Fruit fly (Drosophila melanogaster) whole organism, embryonic: ENCODE data around the gene ND-B18.

Experiments used
- CG11560 ChIP-seq: fragments of 200-800 bp; sonication (Bioruptor generic); IDR thresholded peaks from 3 replicates; pipeline ENCODE4 v1.3.6; 2022; ENCODE audit warnings: missing biosample characterization, missing genetic modification characterization
- CG13775 ChIP-seq: fragments of 200-800 bp; sonication (Bioruptor generic); optimal IDR thresholded peaks from 3 replicates; lab custom pipeline; 2017; ENCODE audit warnings: missing biosample characterization, mild to moderate bottlenecking, missing genetic modification characterization
- CG15479 ChIP-seq: fragments of 200-800 bp; sonication (Bioruptor generic); optimal IDR thresholded peaks from 3 replicates; lab custom pipeline; 2019; ENCODE audit warnings: missing biosample characterization, mild to moderate bottlenecking, missing genetic modification characterization, moderate library complexity
- CG17328 ChIP-seq: fragments of 200-800 bp; sonication (Bioruptor generic); IDR thresholded peaks from 2 replicates; pipeline ENCODE4 v1.3.6; 2022; ENCODE audit warnings: missing biosample characterization, missing genetic modification characterization
- CG31365 ChIP-seq: fragments of 200-800 bp; sonication (Bioruptor generic); optimal IDR thresholded peaks from 2 replicates; lab custom pipeline; 2018; ENCODE audit warnings: missing biosample characterization, mild to moderate bottlenecking, missing genetic modification characterization
- CG3163 ChIP-seq: fragments of 200-800 bp; sonication (Bioruptor generic); optimal IDR thresholded peaks from 3 replicates; lab custom pipeline; 2016; ENCODE audit warnings: missing biosample characterization, missing genetic modification characterization
- CG33557 ChIP-seq: fragments of 200-800 bp; sonication (Bioruptor generic); optimal IDR thresholded peaks from 2 replicates; lab custom pipeline; 2019; ENCODE audit warnings: missing biosample characterization, mild to moderate bottlenecking, missing genetic modification characterization, moderate library complexity
- CG6683 ChIP-seq: fragments of 200-800 bp; sonication (Bioruptor generic); optimal IDR thresholded peaks from 2 replicates; lab custom pipeline; 2017; ENCODE audit warnings: missing biosample characterization, mild to moderate bottlenecking, missing genetic modification characterization, missing genetic modification reagents
- CG6854 ChIP-seq: fragments of 200-800 bp; sonication (Bioruptor generic); optimal IDR thresholded peaks from 3 replicates; lab custom pipeline; 2017; ENCODE audit warnings: missing biosample characterization, mild to moderate bottlenecking, missing genetic modification characterization
- CG8924 ChIP-seq: fragments of 200-800 bp; optimal IDR thresholded peaks from 3 replicates; lab custom pipeline; 2019; ENCODE audit warnings: missing biosample characterization, mild to moderate bottlenecking, missing genetic modification characterization, moderate library complexity
- CG8944 ChIP-seq: fragments of 200-800 bp; sonication (Bioruptor generic); optimal IDR thresholded peaks from 3 replicates; lab custom pipeline; 2016; ENCODE audit warnings: missing biosample characterization, missing genetic modification characterization
- CG9797 ChIP-seq: fragments of 200-800 bp; sonication (Bioruptor generic); optimal IDR thresholded peaks from 3 replicates; lab custom pipeline; 2018; ENCODE audit warnings: missing biosample characterization, mild to moderate bottlenecking, missing genetic modification characterization
- Camta ChIP-seq: fragments of 200-800 bp; sonication (Bioruptor generic); optimal IDR thresholded peaks from 2 replicates; lab custom pipeline; 2016; ENCODE audit warnings: missing biosample characterization, missing genetic modification characterization
- Dbx ChIP-seq: fragments of 200-800 bp; sonication (Bioruptor generic); IDR thresholded peaks from 3 replicates; pipeline ENCODE4 v1.3.6; 2022; ENCODE audit warnings: missing biosample characterization, missing genetic modification characterization
- Dp ChIP-seq: fragments of 200-800 bp; sonication (Bioruptor generic); optimal IDR thresholded peaks from 2 replicates; lab custom pipeline; 2018; ENCODE audit warnings: missing biosample characterization, mild to moderate bottlenecking, missing genetic modification characterization, moderate library complexity
- H2.0 ChIP-seq: fragments of 200-800 bp; sonication (Bioruptor generic); IDR thresholded peaks from 2 replicates; pipeline ENCODE4 v1.3.6; 2022; ENCODE audit warnings: missing biosample characterization, missing genetic modification characterization
- Hand ChIP-seq: fragments of 200-800 bp; sonication (Bioruptor generic); optimal IDR thresholded peaks from 2 replicates; lab custom pipeline; 2017; ENCODE audit warnings: mild to moderate bottlenecking, missing biosample characterization, missing genetic modification reagents, missing genetic modification characterization
- Hey ChIP-seq: fragments of 200-800 bp; sonication (Bioruptor generic); optimal IDR thresholded peaks from 3 replicates; lab custom pipeline; 2018; ENCODE audit warnings: missing biosample characterization, mild to moderate bottlenecking, missing genetic modification characterization
- HmgD ChIP-seq: fragments of 200-800 bp; sonication (Bioruptor generic); optimal IDR thresholded peaks from 3 replicates; lab custom pipeline; 2016; ENCODE audit warnings: missing biosample characterization, missing genetic modification characterization
- Hr51 ChIP-seq, 2 experiments: fragments of 200-800 bp; sonication (Bioruptor generic); optimal IDR thresholded peaks; 2 replicates in 1 of 2; 3 replicates in 1 of 2; lab custom pipeline; 2016 to 2018; ENCODE audit warnings: missing biosample characterization in 2 of 2, missing genetic modification characterization in 2 of 2, mild to moderate bottlenecking in 1 of 2, moderate library complexity in 1 of 2
- Jarid2 ChIP-seq: fragments of 200-800 bp; sonication (Bioruptor generic); optimal IDR thresholded peaks from 3 replicates; lab custom pipeline; 2017; ENCODE audit warnings: mild to moderate bottlenecking, missing biosample characterization, missing genetic modification reagents, missing genetic modification characterization
- Kr ChIP-seq: fragments of 200-800 bp; sonication (Bioruptor generic); optimal IDR thresholded peaks from 2 replicates; lab custom pipeline; 2017; ENCODE audit warnings: missing biosample characterization, mild to moderate bottlenecking, missing genetic modification characterization
- MESR4 ChIP-seq: fragments of 200-800 bp; sonication (Bioruptor generic); optimal IDR thresholded peaks from 2 replicates; lab custom pipeline; 2018; ENCODE audit warnings: missing biosample characterization, mild to moderate bottlenecking, missing genetic modification characterization, moderate library complexity
- Nf-YC ChIP-seq: fragments of 200-800 bp; optimal IDR thresholded peaks from 3 replicates; lab custom pipeline; 2019; ENCODE audit warnings: missing biosample characterization, mild to moderate bottlenecking, missing genetic modification characterization, moderate library complexity
- Oaz ChIP-seq: fragments of 200-800 bp; sonication (Bioruptor generic); IDR thresholded peaks from 2 replicates; pipeline ENCODE4 v1.3.6; 2022; ENCODE audit warnings: missing biosample characterization, missing genetic modification characterization
- Pdp1 ChIP-seq, 2 experiments: fragments of 200-800 bp; sonication (Bioruptor generic); optimal IDR thresholded peaks; 3 replicates each; lab custom pipeline; 2016; ENCODE audit warnings: missing biosample characterization in 2 of 2, missing genetic modification characterization in 2 of 2, mild to moderate bottlenecking in 1 of 2, moderate library complexity in 1 of 2
- Ptx1 ChIP-seq: fragments of 200-800 bp; sonication (Bioruptor generic); IDR thresholded peaks from 2 replicates; pipeline ENCODE4 v1.3.6; 2022; ENCODE audit warnings: missing biosample characterization, missing genetic modification characterization
- Sin3A ChIP-seq: fragments of >200 bp; optimal IDR thresholded peaks from 2 replicates; lab custom pipeline; 2018
- Six4 ChIP-seq: fragments of 200-800 bp; sonication (Bioruptor generic); optimal IDR thresholded peaks from 2 replicates; lab custom pipeline; 2016; ENCODE audit warnings: missing biosample characterization, missing genetic modification characterization
- Sox102F ChIP-seq: fragments of 200-800 bp; sonication (Bioruptor generic); optimal IDR thresholded peaks from 2 replicates; lab custom pipeline; 2018; ENCODE audit warnings: missing biosample characterization, mild to moderate bottlenecking, missing genetic modification characterization, moderate library complexity
- TFAM ChIP-seq: fragments of 200-800 bp; sonication (Bioruptor generic); optimal IDR thresholded peaks from 2 replicates; lab custom pipeline; 2017; ENCODE audit warnings: missing biosample characterization, missing genetic modification characterization, inconsistent platforms
- Xrp1 ChIP-seq: fragments of 200-800 bp; sonication (Bioruptor generic); IDR thresholded peaks from 2 replicates; pipeline ENCODE4 v1.3.6; 2022; ENCODE audit warnings: missing biosample characterization, missing genetic modification characterization
- ap ChIP-seq: fragments of 200-800 bp; sonication (Bioruptor generic); IDR thresholded peaks from 2 replicates; pipeline ENCODE4 v1.3.6; 2022; ENCODE audit warnings: missing biosample characterization, missing genetic modification characterization
- ara ChIP-seq: fragments of 200-800 bp; sonication (Bioruptor generic); IDR thresholded peaks from 2 replicates; pipeline ENCODE4 v1.3.6; 2022; ENCODE audit warnings: missing biosample characterization, missing genetic modification characterization
- bcd ChIP-seq: fragments of 200-800 bp; sonication (Bioruptor generic); optimal IDR thresholded peaks from 2 replicates; lab custom pipeline; 2017; ENCODE audit warnings: missing biosample characterization, mild to moderate bottlenecking, missing genetic modification characterization
- bowl ChIP-seq: fragments of 200-800 bp; sonication (Bioruptor generic); IDR thresholded peaks from 2 replicates; pipeline ENCODE4 v1.3.6; 2022; ENCODE audit warnings: missing biosample characterization, missing genetic modification characterization
- btn ChIP-seq: fragments of 200-800 bp; sonication (Bioruptor generic); optimal IDR thresholded peaks from 2 replicates; lab custom pipeline; 2016; ENCODE audit warnings: missing biosample characterization, missing genetic modification characterization
- eve ChIP-seq, 2 experiments: fragments of >200 bp; optimal IDR thresholded peaks; 2 replicates each; lab custom pipeline; 2017; ENCODE audit warnings: missing biosample characterization in 2 of 2, missing genetic modification characterization in 2 of 2
- gcm ChIP-seq: fragments of 200-800 bp; sonication (Bioruptor generic); optimal IDR thresholded peaks from 2 replicates; lab custom pipeline; 2019; ENCODE audit warnings: missing biosample characterization, mild to moderate bottlenecking, missing genetic modification characterization, moderate library complexity
- gsb ChIP-seq: fragments of 200-800 bp; sonication (Bioruptor generic); IDR thresholded peaks from 2 replicates; pipeline ENCODE4 v1.3.6; 2022; ENCODE audit warnings: missing biosample characterization, missing genetic modification characterization
- hkb ChIP-seq, 2 experiments: fragments of 200-800 bp in 1 of 2; fragments of >200 bp in 1 of 2; sonication (Bioruptor generic) in 1 of 2; IDR thresholded peaks in 1 of 2; optimal IDR thresholded peaks in 1 of 2; 2 replicates each; pipeline versions ENCODE4 v1.3.6 to Lab custom; 2017 to 2022; ENCODE audit warnings: missing biosample characterization in 1 of 2, missing genetic modification characterization in 1 of 2
- lab ChIP-seq: fragments of 200-800 bp; sonication (Bioruptor generic); optimal IDR thresholded peaks from 3 replicates; lab custom pipeline; 2017; ENCODE audit warnings: missing biosample characterization, missing genetic modification characterization, mild to moderate bottlenecking, moderate library complexity, missing genetic modification reagents
- nerfin-1 ChIP-seq: fragments of 200-800 bp; sonication (Bioruptor generic); optimal IDR thresholded peaks from 3 replicates; lab custom pipeline; 2019; ENCODE audit warnings: missing biosample characterization, mild to moderate bottlenecking, missing genetic modification characterization, moderate library complexity
- pfk ChIP-seq: fragments of 200-800 bp; sonication (Bioruptor generic); optimal IDR thresholded peaks from 2 replicates; lab custom pipeline; 2018; ENCODE audit warnings: missing biosample characterization, mild to moderate bottlenecking, missing genetic modification characterization, moderate library complexity
- psq ChIP-seq: fragments of 200-800 bp; sonication (Bioruptor generic); optimal IDR thresholded peaks from 2 replicates; lab custom pipeline; 2017; ENCODE audit warnings: missing biosample characterization, missing genetic modification characterization
- ro ChIP-seq: fragments of 200-800 bp; sonication (Bioruptor generic); IDR thresholded peaks from 2 replicates; pipeline ENCODE4 v1.3.6; 2022; ENCODE audit warnings: missing biosample characterization, missing genetic modification characterization
- stwl ChIP-seq: fragments of 200-800 bp; sonication (Bioruptor generic); optimal IDR thresholded peaks from 3 replicates; lab custom pipeline; 2018; ENCODE audit warnings: missing biosample characterization, mild to moderate bottlenecking, missing genetic modification characterization, moderate library complexity
- trh ChIP-seq: fragments of 200-800 bp; sonication (Bioruptor generic); optimal IDR thresholded peaks from 2 replicates; lab custom pipeline; 2016; ENCODE audit warnings: missing biosample characterization, missing genetic modification characterization
- vnd ChIP-seq: fragments of 200-800 bp; sonication (Bioruptor generic); IDR thresholded peaks from 3 replicates; pipeline ENCODE4 v1.3.6; 2022; ENCODE audit warnings: missing biosample characterization, missing genetic modification characterization; ENCODE audit not compliant: partially characterized antibody

ND-B18 gene

dm6 chrX:15084580-15085138 lies 21.1 kb downstream of the ND-B18 start, which contains the start of gene Cox17 (continued):
- TF ChIP-seq Pdp1 (GFP tag; optimal IDR thresholded peaks at IDR 0.05; lab: Kevin White, UChicago) (peak; percentile 75 to 78), CG8924 (tag; lab: Kevin White, UChicago) (peak; percentile 85), ara (GFP tag; lab: Robert Waterston, UW) (no peak; the same call in 1 of the 2 replicates), Ptx1 (peak; percentile 83), MESR4 (GFP tag; lab: Kevin White, UChicago) (no peak), TFAM (GFP tag; lab: Kevin White, UChicago) (no peak), CG6854 (GFP tag; lab: Kevin White, UChicago) (peak; percentile 46), gcm (GFP tag; lab: Kevin White, UChicago) (peak; percentile 69), CG3163 (GFP tag; lab: Kevin White, UChicago) (peak; percentile 19), Xrp1 (GFP tag; lab: Robert Waterston, UW) (peak; percentile 74), ap (GFP tag; lab: Robert Waterston, UW) (no peak), CG9797 (peak; percentile 2), Jarid2 (GFP tag; lab: Kevin White, UChicago) (peak; percentile 3), pfk (GFP tag; lab: Kevin White, UChicago) (no peak), bcd (GFP tag; lab: Kevin White, UChicago) (peak; percentile 84), CG33557 (peak; percentile 76), ro (GFP tag; lab: Robert Waterston, UW) (peak; percentile 57), CG6683 (GFP tag; lab: Kevin White, UChicago) (peak; percentile 67), gsb (GFP tag; lab: Robert Waterston, UW) (no peak), Sox102F (GFP tag; lab: Kevin White, UChicago) (peak; percentile 78), CG15479 (GFP tag; lab: Kevin White, UChicago) (peak; percentile 29), vnd (peak; percentile 78), Nf-YC (tag; lab: Kevin White, UChicago) (peak; percentile 84), hkb (optimal IDR thresholded peaks at IDR 0.05; lab: Kevin White, UChicago) (no peak), hkb (GFP tag; IDR thresholded peaks at IDR 0.05; lab: Robert Waterston, UW) (peak; percentile 49), H2.0 (peak; percentile 15; the same call in 1 of the 2 replicates), Hand (GFP tag; lab: Kevin White, UChicago) (peak; percentile 78), bowl (no peak), btn (GFP tag; lab: Kevin White, UChicago) (no peak), Camta (peak; percentile 48), HmgD (GFP tag; lab: Kevin White, UChicago) (no peak), Sin3A (lab: Kevin White, UChicago) (peak; percentile 57), CG31365 (tag; lab: Kevin White, UChicago) (no peak), Dbx (GFP tag; lab: Robert Waterston, UW) (peak; percentile 74; the same call in 2 of the 3 replicates), psq (GFP tag; lab: Kevin White, UChicago) (peak; percentile 56), CG13775 (GFP tag; lab: Kevin White, UChicago) (peak; percentile 90), Six4 (peak; percentile 78), CG8944 (GFP tag; lab: Kevin White, UChicago) (peak; percentile 47), Oaz (GFP tag; lab: Robert Waterston, UW) (no peak), Hr51 (GFP tag; optimal IDR thresholded peaks at IDR 0.05; lab: Kevin White, UChicago) (peak; percentile 59 to 82), eve (GFP tag; optimal IDR thresholded peaks at IDR 0.05; lab: Kevin White, UChicago) (peak in 1 of 2 experiments; percentile 96), CG11560 (tag; lab: Robert Waterston, UW) (peak; percentile 47; the same call in 1 of the 3 replicates), stwl (tag; lab: Kevin White, UChicago) (peak; percentile 49), Hey (peak; percentile 36), Kr (GFP tag; lab: Kevin White, UChicago) (no peak), nerfin-1 (tag; lab: Kevin White, UChicago) (peak; percentile 75), lab (peak; percentile 82), CG17328 (GFP tag; lab: Robert Waterston, UW) (peak; percentile 48; the same call in 1 of the 2 replicates), Dp (GFP tag; lab: Kevin White, UChicago) (peak; percentile 19), trh (peak; percentile 73)
